Worm (Caenorhabditis elegans) whole organism, mixed stage, embryonic: Measurements from ENCODE around the gene cest-16.

Experiments used
- blmp-1 ChIP-seq: fragments of 150-350 bp; optimal IDR thresholded peaks from 2 replicates; lab custom pipeline; 2014; ENCODE audit warnings: missing biosample characterization, missing genetic modification characterization
- ceh-39 ChIP-seq: fragments of 150-350 bp; optimal IDR thresholded peaks from 2 replicates; lab custom pipeline; 2014; ENCODE audit warnings: missing biosample characterization, missing genetic modification characterization
- elt-1 ChIP-seq: sonication (generic microtip); optimal IDR thresholded peaks from 2 replicates; lab custom pipeline; 2017; ENCODE audit warnings: missing genetic modification characterization, mild to moderate bottlenecking, missing compliant biosample characterization, antibody characterized with exemption, moderate library complexity, borderline replicate concordance; ENCODE audit not compliant: insufficient read depth
- ham-2 ChIP-seq: fragments of 200-800 bp; sonication (Bioruptor generic); optimal IDR thresholded peaks from 2 replicates; lab custom pipeline; 2018; ENCODE audit warnings: mild to moderate bottlenecking, missing genetic modification characterization, missing compliant biosample characterization
- lin-13 ChIP-seq: fragments of 150-350 bp; optimal IDR thresholded peaks from 2 replicates; lab custom pipeline; 2014; ENCODE audit warnings: missing biosample characterization, missing genetic modification characterization
- mab-5 ChIP-seq: fragments of 150-350 bp; optimal IDR thresholded peaks from 2 replicates; lab custom pipeline; 2014; ENCODE audit warnings: missing biosample characterization, missing genetic modification characterization
- mep-1 ChIP-seq: fragments of 150-350 bp; optimal IDR thresholded peaks from 2 replicates; lab custom pipeline; 2017; ENCODE audit warnings: missing biosample characterization, missing genetic modification reagents, missing genetic modification characterization, inconsistent platforms
- nhr-237 ChIP-seq: fragments of 150-350 bp; optimal IDR thresholded peaks from 2 replicates; lab custom pipeline; 2014; ENCODE audit warnings: missing biosample characterization, missing genetic modification characterization
- nhr-76 ChIP-seq: sonication (generic microtip); optimal IDR thresholded peaks from 2 replicates; lab custom pipeline; 2017; ENCODE audit warnings: missing biosample characterization, missing genetic modification characterization
- unc-62 ChIP-seq: fragments of 150-350 bp; optimal IDR thresholded peaks from 2 replicates; lab custom pipeline; 2014; ENCODE audit warnings: missing biosample characterization, missing genetic modification reagents, missing genetic modification characterization
- ztf-11 ChIP-seq: fragments of 150-350 bp; optimal IDR thresholded peaks from 2 replicates; lab custom pipeline; 2014; ENCODE audit warnings: missing biosample characterization, missing genetic modification characterization

DNA sequence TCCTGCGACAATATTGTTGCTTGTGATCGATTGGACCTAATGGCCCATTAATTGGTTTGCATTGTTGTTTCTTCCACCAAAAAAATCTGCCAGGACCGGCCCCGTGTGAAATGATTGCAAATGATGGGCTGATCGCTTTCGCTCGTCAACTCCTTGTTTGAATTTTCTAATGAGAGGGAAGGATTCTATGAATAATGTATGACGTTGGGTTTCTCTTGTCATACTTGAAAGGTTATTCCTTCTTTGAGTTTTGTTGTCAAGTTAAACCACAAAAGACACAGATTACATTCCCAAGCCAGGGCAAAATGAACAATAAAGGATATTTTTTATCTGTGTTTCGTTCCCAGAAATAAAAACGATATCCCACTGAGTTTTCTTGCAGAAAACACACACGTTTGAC, 23.0 kb upstream of the cest-16 start:
- TF ChIP-seq lin-13 (tag; lab: Kevin White, UChicago) (no peak), nhr-237 (tag; lab: Kevin White, UChicago) (no peak), ceh-39 (no peak), blmp-1 (tag; lab: Kevin White, UChicago) (no peak), nhr-76 (tag; lab: Kevin White, UChicago) (no peak), ztf-11 (tag; lab: Kevin White, UChicago) (no peak), unc-62 (GFP tag; lab: Kevin White, UChicago) (no peak), mab-5 (tag; lab: Kevin White, UChicago) (no peak), mep-1 (tag; lab: Kevin White, UChicago) (no peak), elt-1 (tag; lab: Kevin White, UChicago) (no peak), ham-2 (GFP tag; lab: Kevin White, UChicago) (no peak)
